Fruit fly (Drosophila melanogaster): ENCODE results near the gene RecQ5.

Gene RecQ5

DNA sequence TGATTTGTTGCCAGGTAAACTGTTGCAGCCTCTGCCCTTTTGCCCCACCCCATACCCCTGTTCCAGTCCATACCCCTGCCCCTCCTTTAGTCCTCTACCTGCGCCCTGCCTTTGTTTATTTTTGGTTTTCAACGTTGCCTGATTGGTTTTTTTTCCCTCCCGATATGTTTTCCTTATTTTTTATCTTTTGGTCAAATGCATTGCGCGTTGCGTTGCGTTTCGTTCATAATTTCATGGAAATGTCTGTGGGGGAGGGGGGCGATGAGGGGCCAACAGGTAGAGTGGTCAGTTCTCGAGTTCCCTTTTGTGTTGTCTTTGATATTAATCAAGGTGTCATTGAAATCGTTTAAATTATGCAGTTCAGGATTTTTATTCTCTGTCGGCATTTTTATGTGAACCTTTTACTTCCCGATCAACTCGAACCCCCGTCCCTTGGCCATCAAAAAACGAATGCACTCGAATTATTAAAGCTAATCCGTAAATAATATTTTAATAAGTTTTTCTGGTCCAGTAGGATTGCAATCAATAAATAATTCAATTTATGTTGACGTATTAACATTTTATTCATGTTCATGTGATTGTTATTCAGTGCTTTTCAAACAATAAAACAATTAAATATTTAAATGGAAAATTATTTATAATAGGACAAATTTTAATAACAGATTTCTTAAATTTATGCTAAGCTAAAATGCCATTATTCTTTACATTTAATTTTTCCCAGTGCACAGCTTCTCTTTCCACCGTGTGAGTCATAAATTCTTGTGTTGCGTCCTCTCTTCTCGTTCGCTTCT lies 3.1 kb upstream of the RecQ5 start (continued):
- TF ChIP-seq Oaz (GFP tag; IDR thresholded peaks at IDR 0.05) (no peak), CG18764 (GFP tag; optimal IDR thresholded peaks at IDR 0.05) (peak; percentile 42), Mes4 (GFP tag; optimal IDR thresholded peaks at IDR 0.05) (no peak), onecut (GFP tag; IDR thresholded peaks at IDR 0.05) (peak; percentile 34; the same call in 1 of the 2 replicates), CG3995 (GFP tag; optimal IDR thresholded peaks at IDR 0.05) (no peak), vfl (GFP tag; optimal IDR thresholded peaks at IDR 0.05) (no peak), CG10147 (GFP tag; optimal IDR thresholded peaks at IDR 0.05) (no peak), Doc3 (GFP tag; IDR thresholded peaks at IDR 0.05; ENCODE audit: partially characterized antibody) (no peak), Nf-YB (GFP tag; optimal IDR thresholded peaks at IDR 0.05) (peak; percentile 62), BtbVII (GFP tag; optimal IDR thresholded peaks at IDR 0.05) (no peak), CG7556 (GFP tag; optimal IDR thresholded peaks at IDR 0.05) (peak; percentile 80), Adf1 (GFP tag; IDR thresholded peaks at IDR 0.05) (no peak), shn (GFP tag; optimal IDR thresholded peaks at IDR 0.05) (no peak), fd3F (GFP tag; optimal IDR thresholded peaks at IDR 0.05) (no peak), exex (tag; optimal IDR thresholded peaks at IDR 0.05) (no peak), Nf-YA (GFP tag; IDR thresholded peaks at IDR 0.05) (no peak), Atf3 (GFP tag; optimal IDR thresholded peaks at IDR 0.05) (no peak), YL-1 (GFP tag; optimal IDR thresholded peaks at IDR 0.05) (no peak), CG11456 (GFP tag; IDR thresholded peaks at IDR 0.05) (no peak), zen (tag; optimal IDR thresholded peaks at IDR 0.05) (peak; percentile 82), Sox100B (GFP tag; optimal IDR thresholded peaks at IDR 0.05) (peak; percentile 77), CG9876 (GFP tag; optimal IDR thresholded peaks at IDR 0.05) (no peak), ATbp (GFP tag; optimal IDR thresholded peaks at IDR 0.05) (peak; percentile 24), ato (GFP tag; IDR thresholded peaks at IDR 0.05; ENCODE audit: partially characterized antibody) (no peak), pum (GFP tag; optimal IDR thresholded peaks at IDR 0.05) (no peak), CrebB (tag; optimal IDR thresholded peaks at IDR 0.05) (peak; percentile 7), ara (GFP tag; IDR thresholded peaks at IDR 0.05) (peak; percentile 64), Opbp (GFP tag; IDR thresholded peaks at IDR 0.05; ENCODE audit: partially characterized antibody) (no peak), jumu (GFP tag; optimal IDR thresholded peaks at IDR 0.05) (no peak), Bteb2 (GFP tag; optimal IDR thresholded peaks at IDR 0.05) (no peak), bowl (GFP tag; IDR thresholded peaks at IDR 0.05) (no peak), schlank (tag; optimal IDR thresholded peaks at IDR 0.05) (no peak), ase (GFP tag; IDR thresholded peaks at IDR 0.05) (no peak; the same call in 2 of the 3 replicates), CTCF (GFP tag; optimal IDR thresholded peaks at IDR 0.05) (peak; percentile 19), CG30020 (tag; optimal IDR thresholded peaks at IDR 0.05) (peak; percentile 53), HLH54F (GFP tag; optimal IDR thresholded peaks at IDR 0.05) (no peak), Fer3 (tag; optimal IDR thresholded peaks at IDR 0.05) (peak; percentile 27), CG6175 (GFP tag; IDR thresholded peaks at IDR 0.05) (no peak), Hr51 (GFP tag; optimal IDR thresholded peaks at IDR 0.05) (peak in 1 of 2 experiments; percentile 60), CG12071 (GFP tag; optimal IDR thresholded peaks at IDR 0.05) (no peak), aop (GFP tag; IDR thresholded peaks at IDR 0.05) (0 out of 2 replicates have a peak, but pooled peaks have one; percentile 14), Hr78 (GFP tag; optimal IDR thresholded peaks at IDR 0.05) (no peak), croc (GFP tag; conservative IDR thresholded peaks at IDR 0.05) (peak; percentile 65), CG2875 (GFP tag; optimal IDR thresholded peaks at IDR 0.05) (peak; percentile 64), gro (GFP tag; optimal IDR thresholded peaks at IDR 0.05) (no peak), btn (GFP tag; optimal IDR thresholded peaks at IDR 0.05) (no peak), Dip3 (GFP tag; optimal IDR thresholded peaks at IDR 0.05) (no peak), MBD-R2 (GFP tag; IDR thresholded peaks at IDR 0.05) (no peak), Chrac-16 (GFP tag; optimal IDR thresholded peaks at IDR 0.05) (peak; percentile 67), CG11398 (GFP tag; optimal IDR thresholded peaks at IDR 0.05) (no peak)
